Fruit fly (Drosophila melanogaster) whole organism, prepupa: Measurements from ENCODE around the gene PGAP2.
A peak's percentile ranks its signal among the peaks of the same experiment; 100 is the strongest.

ENCODE experiments used
- Blimp-1 ChIP-seq: fragments of 200-800 bp; sonication (Bioruptor generic); optimal IDR thresholded peaks from 3 replicates; lab custom pipeline; 2017; ENCODE audit warnings: missing biosample characterization, missing genetic modification characterization, mild to moderate bottlenecking, moderate library complexity, missing genetic modification reagents
- CG6163 ChIP-seq: fragments of 200-800 bp; sonication (Bioruptor generic); IDR thresholded peaks from 3 replicates; pipeline ENCODE4 v1.3.6; 2022; ENCODE audit warnings: missing biosample characterization, missing genetic modification characterization
- CG6854 ChIP-seq: fragments of 200-800 bp; sonication (Bioruptor generic); optimal IDR thresholded peaks from 2 replicates; lab custom pipeline; 2017; ENCODE audit warnings: missing biosample characterization, mild to moderate bottlenecking, missing genetic modification characterization
- CG7368 ChIP-seq: fragments of 200-800 bp; sonication (Bioruptor generic); optimal IDR thresholded peaks from 3 replicates; lab custom pipeline; 2016; ENCODE audit warnings: missing biosample characterization, missing genetic modification characterization
- CG8119 ChIP-seq: fragments of 200-800 bp; sonication (Bioruptor generic); IDR thresholded peaks from 3 replicates; pipeline ENCODE4 v1.3.6; 2022; ENCODE audit warnings: missing biosample characterization, missing genetic modification characterization

DNA sequence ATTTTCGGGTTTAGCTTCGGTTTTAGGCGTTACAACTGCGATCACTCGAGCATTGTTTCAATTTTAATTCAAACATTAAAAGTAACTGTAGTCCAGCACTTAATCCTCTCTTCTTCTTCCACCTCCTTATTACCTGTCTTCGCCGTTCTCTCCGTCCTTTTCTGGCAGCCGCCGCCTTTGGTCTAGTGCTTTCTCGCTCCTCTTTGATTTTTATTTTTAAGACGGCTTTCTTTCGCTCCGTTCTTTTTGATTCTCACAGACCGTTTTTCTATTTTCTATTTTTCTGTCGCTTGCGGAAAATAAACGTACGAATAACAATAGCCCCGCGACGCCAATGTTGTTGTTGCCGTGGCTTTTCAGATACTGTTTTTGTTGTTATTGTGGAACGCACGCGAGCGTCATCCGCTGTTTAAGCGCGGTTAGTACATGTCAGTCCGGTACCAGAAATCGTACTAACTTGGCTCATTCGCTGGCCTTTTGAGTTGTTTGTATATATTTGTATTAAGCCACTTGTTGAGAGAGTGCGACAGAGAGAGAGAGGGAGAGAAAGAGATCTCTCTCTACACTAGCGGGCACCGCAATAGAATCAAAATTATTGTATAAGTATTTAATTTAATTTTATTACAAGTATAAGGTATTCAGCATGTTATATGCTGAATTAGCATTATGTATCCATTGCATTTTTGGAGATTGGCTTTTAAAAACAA lies 48.7 kb upstream of the PGAP2 start, which contains the start of gene aru:
- TF ChIP-seq Blimp-1 (GFP tag; lab: Kevin White, UChicago) (no peak), CG8119 (GFP tag; lab: Robert Waterston, UW) (peak; percentile 66; the same call in 2 of the 3 replicates), CG7368 (peak; percentile 12), CG6163 (peak; percentile 62; the same call in 1 of the 3 replicates), CG6854 (GFP tag; lab: Kevin White, UChicago) (no peak)
